Fruit fly (Drosophila melanogaster) S2 (cell line): ENCODE results near the gene Pex16.

Source experiments
- CG8478 ChIP-seq: fragments of >200 bp; optimal IDR thresholded peaks from 2 replicates; lab custom pipeline; 2018
- CTCF ChIP-seq, 2 experiments: fragments of >200 bp; optimal IDR thresholded peaks; 2 replicates each; lab custom pipeline; 2018

DNA sequence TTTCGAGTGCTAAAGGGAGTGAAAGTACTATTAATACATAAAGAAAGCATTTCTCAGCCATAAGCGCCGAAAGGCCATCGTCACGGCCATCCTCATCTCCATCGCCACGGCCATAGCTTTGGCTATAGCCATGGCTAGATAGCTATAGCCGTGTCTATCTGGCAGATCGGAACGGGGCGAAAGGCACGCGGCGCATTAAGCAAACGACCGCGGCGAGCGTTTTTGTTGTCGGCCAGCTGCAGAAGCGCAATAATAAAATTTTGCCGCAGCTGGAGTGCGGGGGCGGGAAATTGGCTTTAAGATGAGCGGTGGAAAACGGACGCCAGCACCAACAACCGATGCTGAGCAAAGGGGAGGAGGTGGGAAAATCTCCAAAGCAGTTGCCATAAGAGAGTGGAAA, 27.7 kb downstream of the Pex16 start:
- TF ChIP-seq CTCF (optimal IDR thresholded peaks at IDR 0.05; lab: Kevin White, UChicago), result no peak
- no peak for TF ChIP-seq CG8478 (lab: Kevin White, UChicago)
